Fruit fly (Drosophila melanogaster): ENCODE results near the gene CG10646.
A peak's percentile ranks its signal among the peaks of the same experiment; 100 is the strongest.

Gene CG10646

DNA sequence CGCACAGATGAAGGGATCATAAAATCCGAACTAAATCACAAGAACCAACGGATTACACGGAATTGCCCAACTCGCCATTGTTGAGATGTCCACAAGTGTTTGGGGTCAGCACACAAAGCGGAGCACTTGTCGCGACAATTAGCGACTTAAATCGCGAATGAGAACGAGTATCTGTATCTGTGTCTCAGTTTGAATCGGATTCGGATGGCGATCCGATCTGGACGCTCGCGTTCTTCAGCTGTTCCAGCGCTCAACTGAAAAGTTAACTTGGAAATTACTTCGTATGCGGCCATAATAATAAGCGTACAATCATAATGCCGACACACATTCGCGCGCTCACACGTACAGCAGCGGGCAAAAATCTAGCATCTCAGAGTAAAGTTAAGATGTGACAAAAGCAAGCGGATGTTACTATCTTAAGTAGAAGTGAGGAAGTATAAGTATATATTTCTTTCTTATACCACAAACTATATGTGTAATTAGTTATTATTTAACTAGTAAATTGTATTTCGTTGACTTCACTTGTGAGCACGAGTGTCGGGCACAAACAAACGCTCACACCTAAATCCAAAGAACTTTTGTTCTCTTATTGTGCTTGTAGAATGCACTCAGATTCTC lies 13.2 kb downstream of the CG10646 start, which contains the start of gene CG10660 (continued):
- TF ChIP-seq D (optimal IDR thresholded peaks at IDR 0.05) (no peak), D (GFP tag; optimal IDR thresholded peaks at IDR 0.05) (peak; percentile 88), sna (GFP tag; IDR thresholded peaks at IDR 0.05; ENCODE audit: partially characterized antibody) (no peak), CG4854 (GFP tag; optimal IDR thresholded peaks at IDR 0.05) (peak; percentile 77), Drgx (GFP tag; IDR thresholded peaks at IDR 0.05) (peak; percentile 95), CG18599 (GFP tag; optimal IDR thresholded peaks at IDR 0.05) (peak; percentile 88), CG12391 (tag; optimal IDR thresholded peaks at IDR 0.05) (peak; percentile 92), her (GFP tag; optimal IDR thresholded peaks at IDR 0.05) (peak; percentile 41), CG10543 (GFP tag; optimal IDR thresholded peaks at IDR 0.05) (peak; percentile 36), CG10431 (GFP tag; optimal IDR thresholded peaks at IDR 0.05) (peak; percentile 73), gce (GFP tag; IDR thresholded peaks at IDR 0.05) (peak; percentile 84), Neu2 (GFP tag; optimal IDR thresholded peaks at IDR 0.05; ENCODE audit: borderline replicate concordance) (no peak), nmo (GFP tag; optimal IDR thresholded peaks at IDR 0.05) (peak; percentile 91), CG17361 (GFP tag; IDR thresholded peaks at IDR 0.05) (peak; percentile 87), odd (GFP tag; optimal IDR thresholded peaks at IDR 0.05) (peak; percentile 89), vvl (GFP tag; IDR thresholded peaks at IDR 0.05) (peak; percentile 96), slp2 (GFP tag; optimal IDR thresholded peaks at IDR 0.05) (peak; percentile 68), CG7357 (GFP tag; IDR thresholded peaks at IDR 0.05) (peak; percentile 73), dimm (GFP tag; IDR thresholded peaks at IDR 0.05) (peak; percentile 69), CG2202 (tag; optimal IDR thresholded peaks at IDR 0.05) (peak; percentile 77), Med (GFP tag) (peak; percentile 95), Bdp1 (GFP tag; optimal IDR thresholded peaks at IDR 0.05) (peak; percentile 50), Dp (GFP tag; optimal IDR thresholded peaks at IDR 0.05) (no peak), CG3726 (GFP tag; IDR thresholded peaks at IDR 0.05) (0 out of 3 replicates have a peak, but pooled peaks have one; percentile 53), lbe (GFP tag; optimal IDR thresholded peaks at IDR 0.05) (peak; percentile 80), Ets65A (GFP tag) (peak; percentile 95), CG10366 (GFP tag; IDR thresholded peaks at IDR 0.05) (peak; percentile 88), exex (tag; optimal IDR thresholded peaks at IDR 0.05) (peak; percentile 22), pita (GFP tag; optimal IDR thresholded peaks at IDR 0.05) (no peak), CTCF (GFP tag; optimal IDR thresholded peaks at IDR 0.05) (peak; percentile 41), Aef1 (GFP tag; IDR thresholded peaks at IDR 0.05) (peak; percentile 81), kah (GFP tag; optimal IDR thresholded peaks at IDR 0.05) (peak; percentile 66), gfzf (GFP tag; optimal IDR thresholded peaks at IDR 0.05) (no peak), CG11456 (GFP tag; IDR thresholded peaks at IDR 0.05) (peak; percentile 75), Elba2 (GFP tag; optimal IDR thresholded peaks at IDR 0.05) (no peak), fru (optimal IDR thresholded peaks at IDR 0.05) (no peak), CoRest (tag; optimal IDR thresholded peaks at IDR 0.05) (peak; percentile 87), psq (GFP tag; optimal IDR thresholded peaks at IDR 0.05) (peak; percentile 65), NC2β (GFP tag; optimal IDR thresholded peaks at IDR 0.05) (peak; percentile 67), Lim3 (GFP tag; IDR thresholded peaks at IDR 0.05) (0 out of 2 replicates have a peak, but pooled peaks have one; percentile 11), GATAe (GFP tag; conservative IDR thresholded peaks at IDR 0.05) (peak; percentile 33; the same call in 1 of the 2 replicates), tap (tag; optimal IDR thresholded peaks at IDR 0.05) (peak; percentile 90), pan (optimal IDR thresholded peaks at IDR 0.05) (no peak), pan (GFP tag; optimal IDR thresholded peaks at IDR 0.05 in 1 of 2, IDR thresholded peaks at IDR 0.05 in 1 of 2) (peak in 1 of 2 experiments; percentile 87), zen2 (GFP tag; IDR thresholded peaks at IDR 0.05; ENCODE audit: partially characterized antibody) (no peak), lov (optimal IDR thresholded peaks at IDR 0.05) (no peak), lov (GFP tag; IDR thresholded peaks at IDR 0.05) (peak; percentile 76; the same call in 1 of the 3 replicates), CG5180 (GFP tag; optimal IDR thresholded peaks at IDR 0.05) (peak; percentile 68), Rfx (GFP tag; IDR thresholded peaks at IDR 0.05) (peak; percentile 86), esg (GFP tag; conservative IDR thresholded peaks at IDR 0.05) (peak; percentile 84), gro (GFP tag; optimal IDR thresholded peaks at IDR 0.05) (no peak), fd102C (GFP tag; optimal IDR thresholded peaks at IDR 0.05) (no peak)
